Fruit fly (Drosophila melanogaster): ENCODE data around the gene Reepl1.
A peak's percentile ranks its signal among the peaks of the same experiment; 100 is the strongest.

Gene Reepl1

DNA sequence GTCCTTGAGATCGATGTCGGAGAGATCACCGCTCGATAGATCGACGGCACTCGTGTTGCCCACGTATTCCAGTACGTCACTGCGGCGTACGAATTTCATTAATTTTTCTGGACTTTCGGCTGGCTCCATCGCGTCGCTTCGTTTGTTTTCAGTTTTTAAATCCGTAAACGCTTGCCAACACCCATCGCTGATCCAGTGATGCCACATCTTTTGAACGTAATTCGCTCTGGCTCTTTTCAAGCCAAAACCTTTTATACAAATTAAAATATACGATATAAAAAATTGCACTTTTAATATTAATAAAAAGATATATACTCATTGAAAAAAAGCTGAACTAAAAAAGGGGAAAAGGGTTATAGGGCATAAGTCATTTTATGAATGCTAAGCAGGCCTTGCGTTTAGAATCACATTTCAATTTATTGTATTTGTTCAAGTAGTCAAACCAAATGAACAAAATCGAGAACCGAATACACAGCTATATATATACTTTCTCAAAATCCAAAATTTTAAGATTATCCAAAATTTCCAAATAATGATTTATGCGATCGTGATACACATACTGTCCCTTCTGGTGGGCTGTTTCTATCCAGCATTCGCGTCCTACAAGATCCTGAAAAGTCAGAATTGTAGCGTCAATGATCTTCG, at the start of gene Reepl1, which contains the start of gene Kmn1:
Reepl1 (plus strand) TSS at position 438 of the 645 bp plus-strand sequence.
Kmn1 (minus strand) TSS at position 173 of the 645 bp plus-strand sequence.
- TF ChIP-seq CG7101 (tag; optimal IDR thresholded peaks at IDR 0.05) (peak; percentile 46), CG1620 (GFP tag; optimal IDR thresholded peaks at IDR 0.05) (no peak), Crg-1 (GFP tag; optimal IDR thresholded peaks at IDR 0.05) (no peak)

DNA sequence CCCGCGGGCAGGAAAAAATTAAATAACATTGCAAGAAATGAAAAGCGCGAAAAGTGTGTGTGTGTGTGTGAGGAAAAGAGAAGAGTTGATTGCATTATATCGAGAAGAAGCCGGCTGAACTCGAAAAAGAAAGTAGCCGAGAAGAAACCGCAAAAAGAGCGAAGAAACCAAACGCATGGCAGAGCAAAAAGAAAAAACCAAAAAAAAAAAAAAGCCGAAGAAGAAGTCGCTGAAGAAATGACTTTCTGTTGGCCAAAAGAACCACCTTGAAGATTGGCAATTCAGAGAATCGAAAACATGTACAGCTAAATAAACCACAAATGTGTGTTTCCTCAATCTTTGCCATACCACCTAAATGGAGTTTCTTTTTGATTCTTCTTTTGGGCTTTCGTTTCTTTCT, 48.6 kb upstream of the Reepl1 start:
- no peak for TF ChIP-seq ovo (GFP tag; optimal IDR thresholded peaks at IDR 0.05)
- no peak for TF ChIP-seq Mnt (GFP tag; optimal IDR thresholded peaks at IDR 0.05)
- TF ChIP-seq Hr96 (GFP tag; optimal IDR thresholded peaks at IDR 0.05): no peak
- no peak for TF ChIP-seq CG33017 (tag; optimal IDR thresholded peaks at IDR 0.05)
- TF ChIP-seq CG7101 (tag; optimal IDR thresholded peaks at IDR 0.05): no peak
- TF ChIP-seq Clk (GFP tag; optimal IDR thresholded peaks at IDR 0.05): no peak
- no peak for TF ChIP-seq kay (GFP tag; ENCODE audit: borderline replicate concordance)
- TF ChIP-seq toe (GFP tag; optimal IDR thresholded peaks at IDR 0.05): no peak
- TF ChIP-seq cic (GFP tag; optimal IDR thresholded peaks at IDR 0.05): no peak
- TF ChIP-seq CG11617 (GFP tag; optimal IDR thresholded peaks at IDR 0.05): no peak
- TF ChIP-seq CG1620 (GFP tag; optimal IDR thresholded peaks at IDR 0.05): no peak
- TF ChIP-seq CG12768 (GFP tag; optimal IDR thresholded peaks at IDR 0.05): no peak

dm6 chrX:11527088-11527635, 45.3 kb upstream of the Reepl1 start:
- TF ChIP-seq CG5204 (GFP tag; optimal IDR thresholded peaks at IDR 0.05) (no peak), cnc (optimal IDR thresholded peaks at IDR 0.05) (no peak), CG11617 (GFP tag; optimal IDR thresholded peaks at IDR 0.05) (no peak), ovo (GFP tag; optimal IDR thresholded peaks at IDR 0.05) (no peak), CG14711 (tag; optimal IDR thresholded peaks at IDR 0.05) (no peak), pad (GFP tag; optimal IDR thresholded peaks at IDR 0.05) (no peak), Hr96 (GFP tag; optimal IDR thresholded peaks at IDR 0.05) (no peak), Clk (GFP tag; optimal IDR thresholded peaks at IDR 0.05) (no peak), tj (GFP tag; optimal IDR thresholded peaks at IDR 0.05) (no peak), Mnt (GFP tag; optimal IDR thresholded peaks at IDR 0.05) (no peak), CG12768 (GFP tag; optimal IDR thresholded peaks at IDR 0.05) (no peak), cic (GFP tag; optimal IDR thresholded peaks at IDR 0.05) (no peak), bab1 (GFP tag; optimal IDR thresholded peaks at IDR 0.05) (no peak), CG1620 (GFP tag; optimal IDR thresholded peaks at IDR 0.05) (no peak)

dm6 chrX:11528026-11528702, 44.3 kb upstream of the Reepl1 start:
- TF ChIP-seq kay (GFP tag; ENCODE audit: borderline replicate concordance): peak; percentile 66
- TF ChIP-seq CG1620 (GFP tag; optimal IDR thresholded peaks at IDR 0.05): no peak
- TF ChIP-seq bab1 (GFP tag; optimal IDR thresholded peaks at IDR 0.05): peak; percentile 1
- peak; percentile 32 for TF ChIP-seq CG5204 (GFP tag; optimal IDR thresholded peaks at IDR 0.05)

- TF ChIP-seq CG1620 (GFP tag; optimal IDR thresholded peaks at IDR 0.05): no peak
- no peak for TF ChIP-seq toe (GFP tag; optimal IDR thresholded peaks at IDR 0.05)
Observed at dm6 chrX:11531245-11531644, 41.3 kb upstream of the Reepl1 start.

dm6 chrX:11542502-11542901, 30.0 kb upstream of the Reepl1 start:
- no peak for TF ChIP-seq CG7045 (GFP tag; optimal IDR thresholded peaks at IDR 0.05)
- TF ChIP-seq Crg-1 (GFP tag; optimal IDR thresholded peaks at IDR 0.05): no peak
- no peak for TF ChIP-seq ovo (GFP tag; optimal IDR thresholded peaks at IDR 0.05)
- no peak for TF ChIP-seq CG7101 (tag; optimal IDR thresholded peaks at IDR 0.05)
- no peak for TF ChIP-seq Clk (GFP tag; optimal IDR thresholded peaks at IDR 0.05)
- TF ChIP-seq toe (GFP tag; optimal IDR thresholded peaks at IDR 0.05): no peak
- no peak for TF ChIP-seq bab1 (GFP tag; optimal IDR thresholded peaks at IDR 0.05)
- no peak for TF ChIP-seq CG1620 (GFP tag; optimal IDR thresholded peaks at IDR 0.05)
- TF ChIP-seq CG12768 (GFP tag; optimal IDR thresholded peaks at IDR 0.05): no peak
- no peak for TF ChIP-seq CG5204 (GFP tag; optimal IDR thresholded peaks at IDR 0.05)
- no peak for TF ChIP-seq CG14711 (tag; optimal IDR thresholded peaks at IDR 0.05)
- TF ChIP-seq CG11617 (GFP tag; optimal IDR thresholded peaks at IDR 0.05): no peak
- no peak for TF ChIP-seq kay (GFP tag; ENCODE audit: borderline replicate concordance)

- TF ChIP-seq kay (GFP tag; ENCODE audit: borderline replicate concordance): no peak
- no peak for TF ChIP-seq toe (GFP tag; optimal IDR thresholded peaks at IDR 0.05)
- no peak for TF ChIP-seq CG5204 (GFP tag; optimal IDR thresholded peaks at IDR 0.05)
Observed at dm6 chrX:11543318-11543717, 29.2 kb upstream of the Reepl1 start.
